Fruit fly (Drosophila melanogaster) whole organism, embryonic: ENCODE measurements around the gene lark.
A peak's percentile ranks its signal among the peaks of the same experiment; 100 is the strongest.

Experiments used
- Antp ChIP-seq: fragments of 200-800 bp; sonication (Bioruptor generic); optimal IDR thresholded peaks from 3 replicates; lab custom pipeline; 2016; ENCODE audit warnings: missing biosample characterization, missing genetic modification characterization
- B-H1 ChIP-seq: fragments of 200-800 bp; sonication (Bioruptor generic); IDR thresholded peaks from 3 replicates; pipeline ENCODE4 v1.3.6; 2022; ENCODE audit warnings: missing biosample characterization, missing genetic modification characterization
- CG10462 ChIP-seq: fragments of 200-800 bp; sonication (Bioruptor generic); optimal IDR thresholded peaks from 2 replicates; lab custom pipeline; 2016; ENCODE audit warnings: missing biosample characterization, missing genetic modification characterization
- CG10543 ChIP-seq: fragments of 200-800 bp; sonication (Bioruptor generic); optimal IDR thresholded peaks from 3 replicates; lab custom pipeline; 2017; ENCODE audit warnings: missing biosample characterization, mild to moderate bottlenecking, missing genetic modification characterization, moderate library complexity
- CG11085 ChIP-seq: fragments of 200-800 bp; sonication (Bioruptor generic); IDR thresholded peaks from 2 replicates; pipeline ENCODE4 v1.3.6; 2022; ENCODE audit warnings: missing biosample characterization, missing genetic modification characterization
- CG11398 ChIP-seq: fragments of 200-800 bp; sonication (Bioruptor generic); optimal IDR thresholded peaks from 2 replicates; lab custom pipeline; 2016; ENCODE audit warnings: missing biosample characterization, missing genetic modification characterization
- CG11456 ChIP-seq: fragments of 200-800 bp; sonication (Bioruptor generic); IDR thresholded peaks from 3 replicates; pipeline ENCODE4 v1.3.6; 2022; ENCODE audit warnings: missing biosample characterization, missing genetic modification characterization
- CG14050 ChIP-seq: fragments of 200-800 bp; sonication (Bioruptor generic); IDR thresholded peaks from 3 replicates; pipeline ENCODE4 v1.3.6; 2022; ENCODE audit warnings: missing biosample characterization, missing genetic modification characterization
- CG17186 ChIP-seq: fragments of 200-800 bp; sonication (Bioruptor generic); optimal IDR thresholded peaks from 3 replicates; lab custom pipeline; 2017; ENCODE audit warnings: missing biosample characterization, missing genetic modification reagents, missing genetic modification characterization
- CG17802 ChIP-seq: fragments of 200-800 bp; sonication (Bioruptor generic); optimal IDR thresholded peaks from 2 replicates; lab custom pipeline; 2018; ENCODE audit warnings: missing biosample characterization, mild to moderate bottlenecking, missing genetic modification characterization, moderate library complexity
- CG17829 ChIP-seq: fragments of 200-800 bp; optimal IDR thresholded peaks from 2 replicates; lab custom pipeline; 2019; ENCODE audit warnings: missing biosample characterization, mild to moderate bottlenecking, missing genetic modification characterization, moderate library complexity
- CG30403 ChIP-seq: fragments of 200-800 bp; sonication (Bioruptor generic); optimal IDR thresholded peaks from 3 replicates; lab custom pipeline; 2016; ENCODE audit warnings: missing biosample characterization, missing genetic modification characterization
- CG32532 ChIP-seq: fragments of 200-800 bp; sonication (Bioruptor generic); IDR thresholded peaks from 2 replicates; pipeline ENCODE4 v1.3.6; 2022; ENCODE audit warnings: missing biosample characterization, missing genetic modification characterization
- CG34376 ChIP-seq: fragments of 200-800 bp; sonication (Bioruptor generic); optimal IDR thresholded peaks from 2 replicates; lab custom pipeline; 2018; ENCODE audit warnings: missing biosample characterization, mild to moderate bottlenecking, missing genetic modification characterization
- CG3726 ChIP-seq: fragments of 200-800 bp; sonication (Bioruptor generic); IDR thresholded peaks from 3 replicates; pipeline ENCODE4, ENCODE4 v1.3.6; 2022; ENCODE audit warnings: missing biosample characterization, missing genetic modification characterization
- CG4424 ChIP-seq: fragments of 200-800 bp; sonication (Bioruptor generic); optimal IDR thresholded peaks from 3 replicates; lab custom pipeline; 2016; ENCODE audit warnings: missing biosample characterization, missing genetic modification characterization
- CG8089 ChIP-seq: fragments of 200-800 bp; sonication (Bioruptor generic); optimal IDR thresholded peaks from 3 replicates; lab custom pipeline; 2016; ENCODE audit warnings: missing biosample characterization, missing genetic modification characterization
- CG8359 ChIP-seq: fragments of 200-800 bp; sonication (Bioruptor generic); optimal IDR thresholded peaks from 2 replicates; lab custom pipeline; 2017; ENCODE audit warnings: missing biosample characterization, mild to moderate bottlenecking, missing genetic modification characterization, borderline replicate concordance
- CG9437 ChIP-seq: fragments of 200-800 bp; sonication (Bioruptor generic); optimal IDR thresholded peaks from 2 replicates; lab custom pipeline; 2018; ENCODE audit warnings: missing biosample characterization, mild to moderate bottlenecking, missing genetic modification characterization
- CG9932 ChIP-seq: fragments of 200-800 bp; sonication (Bioruptor generic); IDR thresholded peaks from 2 replicates; pipeline ENCODE4 v1.3.6; 2022; ENCODE audit warnings: missing biosample characterization, missing genetic modification characterization
- D19B ChIP-seq: fragments of 200-800 bp; sonication (Bioruptor generic); optimal IDR thresholded peaks from 2 replicates; lab custom pipeline; 2017; ENCODE audit warnings: missing biosample characterization, mild to moderate bottlenecking, missing genetic modification characterization
- Dref ChIP-seq: fragments of 200-800 bp; sonication (Bioruptor generic); IDR thresholded peaks from 2 replicates; pipeline ENCODE4 v1.3.6; 2022; ENCODE audit warnings: missing biosample characterization, missing genetic modification characterization
- Hr3 ChIP-seq: fragments of 200-800 bp; sonication (Bioruptor generic); optimal IDR thresholded peaks from 3 replicates; lab custom pipeline; 2016; ENCODE audit warnings: missing biosample characterization, missing genetic modification characterization
- abd-A ChIP-seq: fragments of 200-800 bp; sonication (Bioruptor generic); optimal IDR thresholded peaks from 3 replicates; lab custom pipeline; 2019; ENCODE audit warnings: missing biosample characterization, mild to moderate bottlenecking, missing genetic modification characterization, moderate library complexity
- chm ChIP-seq: fragments of 200-800 bp; sonication (Bioruptor generic); IDR thresholded peaks from 2 replicates; pipeline ENCODE4 v1.3.6; 2022; ENCODE audit warnings: missing biosample characterization, missing genetic modification characterization
- ci ChIP-seq: fragments of 200-800 bp; sonication (Bioruptor generic); IDR thresholded peaks from 3 replicates; pipeline ENCODE4 v1.3.6; 2022; ENCODE audit warnings: missing biosample characterization, missing genetic modification characterization
- crc ChIP-seq: fragments of 200-800 bp; sonication (Bioruptor generic); optimal IDR thresholded peaks from 2 replicates; lab custom pipeline; 2016; ENCODE audit warnings: missing biosample characterization, missing genetic modification characterization
- crol ChIP-seq: fragments of 200-800 bp; sonication (Bioruptor generic); IDR thresholded peaks from 2 replicates; pipeline ENCODE4 v1.3.6; 2022; ENCODE audit warnings: missing biosample characterization, missing genetic modification characterization
- da ChIP-seq: fragments of 200-800 bp; sonication (Bioruptor generic); optimal IDR thresholded peaks from 2 replicates; lab custom pipeline; 2016; ENCODE audit warnings: missing biosample characterization, missing genetic modification characterization
- dm ChIP-seq: fragments of 200-800 bp; sonication (Bioruptor generic); optimal IDR thresholded peaks from 3 replicates; lab custom pipeline; 2016; ENCODE audit warnings: missing biosample characterization, missing genetic modification characterization
- ftz-f1 ChIP-seq: fragments of 200-800 bp; sonication (Bioruptor generic); optimal IDR thresholded peaks from 2 replicates; lab custom pipeline; 2016; ENCODE audit warnings: missing biosample characterization, missing genetic modification characterization
- gcm2 ChIP-seq: fragments of 200-800 bp; sonication (Bioruptor generic); optimal IDR thresholded peaks from 2 replicates; lab custom pipeline; 2016; ENCODE audit warnings: missing biosample characterization, missing genetic modification characterization
- gsb-n ChIP-seq: fragments of 200-800 bp; sonication (Bioruptor generic); optimal IDR thresholded peaks from 3 replicates; lab custom pipeline; 2018; ENCODE audit warnings: missing biosample characterization, mild to moderate bottlenecking, missing genetic modification characterization
- ham ChIP-seq: fragments of 200-800 bp; sonication (Bioruptor generic); IDR thresholded peaks from 2 replicates; pipeline ENCODE4 v1.3.6; 2022; ENCODE audit warnings: missing biosample characterization, missing genetic modification characterization
- hb ChIP-seq: fragments of 200-800 bp; sonication (Bioruptor generic); IDR thresholded peaks from 3 replicates; pipeline ENCODE4 v1.3.6; 2022; ENCODE audit warnings: missing biosample characterization, missing genetic modification characterization; ENCODE audit not compliant: partially characterized antibody
- jumu ChIP-seq: fragments of 200-800 bp; sonication (Bioruptor generic); optimal IDR thresholded peaks from 3 replicates; lab custom pipeline; 2016; ENCODE audit warnings: missing biosample characterization, missing genetic modification characterization
- kni ChIP-seq: fragments of 200-800 bp; sonication (Bioruptor generic); optimal IDR thresholded peaks from 3 replicates; lab custom pipeline; 2017; ENCODE audit warnings: mild to moderate bottlenecking, missing biosample characterization, missing genetic modification reagents, missing genetic modification characterization
- lbe ChIP-seq: fragments of 200-800 bp; sonication (Bioruptor generic); optimal IDR thresholded peaks from 2 replicates; lab custom pipeline; 2016; ENCODE audit warnings: missing biosample characterization, mild to moderate bottlenecking, missing genetic modification characterization
- lilli ChIP-seq: fragments of 200-800 bp; sonication (Bioruptor generic); optimal IDR thresholded peaks from 3 replicates; lab custom pipeline; 2016; ENCODE audit warnings: missing biosample characterization, missing genetic modification characterization
- lmd ChIP-seq: fragments of 200-800 bp; sonication (Bioruptor generic); IDR thresholded peaks from 2 replicates; pipeline ENCODE4 v1.3.6; 2022; ENCODE audit warnings: missing biosample characterization, missing genetic modification characterization
- slbo ChIP-seq: fragments of 200-800 bp; sonication (Bioruptor generic); IDR thresholded peaks from 2 replicates; pipeline ENCODE4 v1.3.6; 2022; ENCODE audit warnings: missing biosample characterization, missing genetic modification characterization
- sna ChIP-seq: fragments of 200-800 bp; sonication (Bioruptor generic); IDR thresholded peaks from 2 replicates; pipeline ENCODE4 v1.3.6; 2022; ENCODE audit warnings: missing biosample characterization, missing genetic modification characterization; ENCODE audit not compliant: partially characterized antibody
- sqz ChIP-seq: fragments of 200-800 bp; sonication (Bioruptor generic); optimal IDR thresholded peaks from 3 replicates; lab custom pipeline; 2018; ENCODE audit warnings: missing biosample characterization, mild to moderate bottlenecking, missing genetic modification characterization
- sr ChIP-seq: fragments of 200-800 bp; sonication (Bioruptor generic); IDR thresholded peaks from 3 replicates; pipeline ENCODE4 v1.3.6; 2022; ENCODE audit warnings: missing biosample characterization, missing genetic modification characterization
- ssp ChIP-seq: fragments of 200-800 bp; sonication (Bioruptor generic); IDR thresholded peaks from 2 replicates; pipeline ENCODE4 v1.3.6; 2022; ENCODE audit warnings: missing biosample characterization, missing genetic modification characterization
- tap ChIP-seq: fragments of 200-800 bp; optimal IDR thresholded peaks from 3 replicates; lab custom pipeline; 2019; ENCODE audit warnings: missing biosample characterization, mild to moderate bottlenecking, missing genetic modification characterization, moderate library complexity
- tll ChIP-seq, 2 experiments: fragments of 200-800 bp in 1 of 2; fragments of >200 bp in 1 of 2; sonication (Bioruptor generic) in 1 of 2; optimal IDR thresholded peaks; 2 replicates each; lab custom pipeline; 2017 to 2019; ENCODE audit warnings: missing biosample characterization in 2 of 2, missing genetic modification characterization in 2 of 2, mild to moderate bottlenecking in 1 of 2, moderate library complexity in 1 of 2
- tup ChIP-seq: fragments of 200-800 bp; sonication (Bioruptor generic); optimal IDR thresholded peaks from 2 replicates; lab custom pipeline; 2016; ENCODE audit warnings: missing biosample characterization, mild to moderate bottlenecking, missing genetic modification characterization, moderate library complexity
- wek ChIP-seq: fragments of 200-800 bp; sonication (Bioruptor generic); optimal IDR thresholded peaks from 3 replicates; lab custom pipeline; 2018; ENCODE audit warnings: missing biosample characterization, mild to moderate bottlenecking, missing genetic modification characterization, moderate library complexity
- zen ChIP-seq: fragments of 200-800 bp; sonication (Bioruptor generic); optimal IDR thresholded peaks from 3 replicates; lab custom pipeline; 2018; ENCODE audit warnings: missing biosample characterization, mild to moderate bottlenecking, missing genetic modification characterization, moderate library complexity

lark gene

dm6 chr3L:7381359-7381976, 42.4 kb downstream of the lark start, which contains the start of the genes SMSr and smid (continued):
- TF ChIP-seq CG30403 (GFP tag; lab: Kevin White, UChicago) = peak; percentile 79
- TF ChIP-seq sna (GFP tag; lab: Robert Waterston, UW) = peak; percentile 78
- no peak for TF ChIP-seq CG3726 (GFP tag; lab: Robert Waterston, UW)
- no peak for TF ChIP-seq CG8359 (GFP tag; lab: Kevin White, UChicago)
- TF ChIP-seq CG17802 (tag; lab: Kevin White, UChicago) = peak; percentile 93
- TF ChIP-seq lilli = peak; percentile 81
- TF ChIP-seq ssp = peak; percentile 95
- peak; percentile 51; the same call in 1 of the 2 replicates for TF ChIP-seq lmd (GFP tag; lab: Robert Waterston, UW)
- peak; percentile 85 for TF ChIP-seq ftz-f1 (GFP tag; lab: Kevin White, UChicago)
- TF ChIP-seq hb (GFP tag; lab: Robert Waterston, UW) = peak; percentile 84
- TF ChIP-seq wek (GFP tag; lab: Kevin White, UChicago) = peak; percentile 22
- TF ChIP-seq CG11398 (GFP tag; lab: Kevin White, UChicago) = no peak
- peak; percentile 17 for TF ChIP-seq lbe (GFP tag; lab: Kevin White, UChicago)
- no peak for TF ChIP-seq ham
- TF ChIP-seq CG10543 = no peak
- TF ChIP-seq abd-A (tag; lab: Kevin White, UChicago) = no peak
- peak; percentile 52 for TF ChIP-seq Antp (GFP tag; lab: Kevin White, UChicago)
- peak; percentile 9 for TF ChIP-seq CG17186
- TF ChIP-seq CG14050 = no peak
- TF ChIP-seq zen (tag; lab: Kevin White, UChicago) = peak; percentile 77
- peak; percentile 78 for TF ChIP-seq Dref (GFP tag; lab: Robert Waterston, UW)
- 0 out of 3 replicates have a peak, but pooled peaks have one; percentile 26 for TF ChIP-seq ci (GFP tag; lab: Robert Waterston, UW)
- peak; percentile 80 to 96 for TF ChIP-seq tll (GFP tag; optimal IDR thresholded peaks at IDR 0.05; lab: Kevin White, UChicago)
- TF ChIP-seq gsb-n (tag; lab: Kevin White, UChicago) = peak; percentile 65
- TF ChIP-seq CG8089 = peak; percentile 47
- TF ChIP-seq sqz (GFP tag; lab: Kevin White, UChicago) = peak; percentile 25
- no peak; the same call in 2 of the 3 replicates for TF ChIP-seq B-H1 (GFP tag; lab: Robert Waterston, UW)
- TF ChIP-seq gcm2 (GFP tag; lab: Kevin White, UChicago) = no peak
- TF ChIP-seq CG11085 (GFP tag; lab: Robert Waterston, UW) = peak; percentile 58
- TF ChIP-seq da (GFP tag; lab: Kevin White, UChicago) = no peak
- TF ChIP-seq CG17829 (tag; lab: Kevin White, UChicago) = peak; percentile 77
- TF ChIP-seq CG9437 = peak; percentile 45
- no peak for TF ChIP-seq tap (tag; lab: Kevin White, UChicago)
- peak; percentile 80 for TF ChIP-seq CG9932 (GFP tag; lab: Robert Waterston, UW)
- TF ChIP-seq CG32532 (GFP tag; lab: Robert Waterston, UW) = peak; percentile 70
- peak; percentile 47 for TF ChIP-seq kni (GFP tag; lab: Kevin White, UChicago)
- peak; percentile 51 for TF ChIP-seq jumu (GFP tag; lab: Kevin White, UChicago)
- TF ChIP-seq sr (GFP tag; lab: Robert Waterston, UW) = no peak
- peak; percentile 57 for TF ChIP-seq CG34376 (GFP tag; lab: Kevin White, UChicago)
- TF ChIP-seq tup (GFP tag; lab: Kevin White, UChicago) = peak; percentile 11
- TF ChIP-seq chm (GFP tag; lab: Robert Waterston, UW) = peak; percentile 32; the same call in 1 of the 2 replicates
- TF ChIP-seq crc = peak; percentile 15
- peak; percentile 6 for TF ChIP-seq D19B (GFP tag; lab: Kevin White, UChicago)
- peak; percentile 76 for TF ChIP-seq slbo
- peak; percentile 42 for TF ChIP-seq CG4424 (GFP tag; lab: Kevin White, UChicago)
- no peak for TF ChIP-seq CG11456 (GFP tag; lab: Robert Waterston, UW)
- peak; percentile 49 for TF ChIP-seq dm (GFP tag; lab: Kevin White, UChicago)
- TF ChIP-seq crol (GFP tag; lab: Robert Waterston, UW) = no peak
- TF ChIP-seq Hr3 (GFP tag; lab: Kevin White, UChicago) = peak; percentile 55
- TF ChIP-seq CG10462 = no peak
